Fruit fly (Drosophila melanogaster) Kc167 (cell line): ENCODE data around the gene CG9550.

ENCODE experiments used
- Myc ChIP-seq: fragments of >200 bp; optimal IDR thresholded peaks from 2 replicates; lab custom pipeline; 2017; ENCODE audit warnings: missing external identifiers
- Sin3A ChIP-seq: fragments of >200 bp; optimal IDR thresholded peaks from 2 replicates; lab custom pipeline; 2018; ENCODE audit warnings: missing external identifiers
- h ChIP-seq: fragments of >200 bp; optimal IDR thresholded peaks from 3 replicates; lab custom pipeline; 2018; ENCODE audit warnings: missing external identifiers
- psq ChIP-seq: fragments of >200 bp; optimal IDR thresholded peaks from 2 replicates; lab custom pipeline; 2017; ENCODE audit warnings: missing external identifiers

dm6 chr2L:6534125-6534815 is 37.4 kb downstream of the CG9550 start:
- no peak for TF ChIP-seq Myc
- TF ChIP-seq psq (lab: Kevin White, UChicago), result no peak
- TF ChIP-seq Sin3A (lab: Kevin White, UChicago), result no peak
- no peak for TF ChIP-seq h (lab: Kevin White, UChicago)
